Fruit fly (Drosophila melanogaster): ENCODE results near the gene CG31689.

The CG31689 gene

dm6 chr2L:2754437-2755322, 29.2 kb downstream of the CG31689 start (continued):
- no peak for TF ChIP-seq CG11695 (GFP tag; IDR thresholded peaks at IDR 0.05)
- TF ChIP-seq CG33213 (GFP tag; optimal IDR thresholded peaks at IDR 0.05): peak; percentile 64
- TF ChIP-seq sug (tag; optimal IDR thresholded peaks at IDR 0.05): peak; percentile 65
- TF ChIP-seq cato (GFP tag; optimal IDR thresholded peaks at IDR 0.05; ENCODE audit: borderline replicate concordance): peak; percentile 75
- TF ChIP-seq CG9817 (tag; optimal IDR thresholded peaks at IDR 0.05): peak; percentile 79
- TF ChIP-seq CG12299 (tag; optimal IDR thresholded peaks at IDR 0.05): peak; percentile 82
- no peak for TF ChIP-seq Tbp (GFP tag; optimal IDR thresholded peaks at IDR 0.05)
- peak; percentile 28 for TF ChIP-seq NC2β (GFP tag; optimal IDR thresholded peaks at IDR 0.05)
- peak; percentile 34 for TF ChIP-seq CG7745 (tag; optimal IDR thresholded peaks at IDR 0.05)
- TF ChIP-seq Rfx (GFP tag; IDR thresholded peaks at IDR 0.05): no peak
- TF ChIP-seq CG12104 (GFP tag; optimal IDR thresholded peaks at IDR 0.05): peak; percentile 80
- TF ChIP-seq mld (GFP tag; IDR thresholded peaks at IDR 0.05; ENCODE audit: partially characterized antibody): no peak
- no peak for TF ChIP-seq Sin3A (optimal IDR thresholded peaks at IDR 0.05)
- peak; percentile 14 for TF ChIP-seq maf-S (GFP tag; optimal IDR thresholded peaks at IDR 0.05)
- no peak for TF ChIP-seq tup (GFP tag; optimal IDR thresholded peaks at IDR 0.05)
- TF ChIP-seq zen (tag; optimal IDR thresholded peaks at IDR 0.05): peak; percentile 34
- TF ChIP-seq insv (GFP tag; optimal IDR thresholded peaks at IDR 0.05): peak in 1 of 2 experiments; percentile 18
- TF ChIP-seq vnd (GFP tag; IDR thresholded peaks at IDR 0.05; ENCODE audit: partially characterized antibody): no peak
- peak; percentile 80 for TF ChIP-seq en (GFP tag; optimal IDR thresholded peaks at IDR 0.05)
- TF ChIP-seq run (tag; optimal IDR thresholded peaks at IDR 0.05): peak; percentile 56
- peak; percentile 74 for TF ChIP-seq CG8359 (GFP tag; optimal IDR thresholded peaks at IDR 0.05; ENCODE audit: borderline replicate concordance)
- peak; percentile 88 for TF ChIP-seq fd64A (GFP tag; optimal IDR thresholded peaks at IDR 0.05)
- TF ChIP-seq hth (optimal IDR thresholded peaks at IDR 0.05): no peak
- TF ChIP-seq CG12744 (GFP tag; optimal IDR thresholded peaks at IDR 0.05): peak; percentile 40
- TF ChIP-seq Max (GFP tag; optimal IDR thresholded peaks at IDR 0.05): peak; percentile 49
- TF ChIP-seq CG15011 (GFP tag; optimal IDR thresholded peaks at IDR 0.05): peak; percentile 83
- TF ChIP-seq CG9437 (GFP tag; optimal IDR thresholded peaks at IDR 0.05): peak; percentile 83
- TF ChIP-seq CG18764 (GFP tag; optimal IDR thresholded peaks at IDR 0.05): peak; percentile 69
- peak; percentile 50 for TF ChIP-seq CG4854 (GFP tag; optimal IDR thresholded peaks at IDR 0.05)
- peak; percentile 69 for TF ChIP-seq HmgZ (tag; optimal IDR thresholded peaks at IDR 0.05)
- TF ChIP-seq CG10959 (GFP tag; IDR thresholded peaks at IDR 0.05): no peak
- TF ChIP-seq pnt (GFP tag; optimal IDR thresholded peaks at IDR 0.05): peak; percentile 56
- peak; percentile 1 for TF ChIP-seq gcm2 (GFP tag; optimal IDR thresholded peaks at IDR 0.05)
- TF ChIP-seq CG4424 (GFP tag; optimal IDR thresholded peaks at IDR 0.05): peak; percentile 79
- TF ChIP-seq NC2α (GFP tag; optimal IDR thresholded peaks at IDR 0.05): peak; percentile 65
- TF ChIP-seq Kr (GFP tag; optimal IDR thresholded peaks at IDR 0.05): no peak
- TF ChIP-seq C15 (GFP tag; IDR thresholded peaks at IDR 0.05): no peak
- peak; percentile 36 for TF ChIP-seq CG17186 (GFP tag; optimal IDR thresholded peaks at IDR 0.05)
- no peak for TF ChIP-seq CkIIα-i1 (GFP tag; IDR thresholded peaks at IDR 0.05)
- TF ChIP-seq Mes4 (GFP tag; optimal IDR thresholded peaks at IDR 0.05): peak; percentile 73
- TF ChIP-seq scrt (GFP tag; optimal IDR thresholded peaks at IDR 0.05): peak; percentile 76
- no peak for TF ChIP-seq rib (GFP tag; IDR thresholded peaks at IDR 0.05)
- no peak for TF ChIP-seq CG15073 (GFP tag; optimal IDR thresholded peaks at IDR 0.05)
- TF ChIP-seq CG2116 (GFP tag; optimal IDR thresholded peaks at IDR 0.05): peak; percentile 25
- TF ChIP-seq CG15514 (GFP tag; optimal IDR thresholded peaks at IDR 0.05): peak; percentile 75
- TF ChIP-seq CG3838 (GFP tag; optimal IDR thresholded peaks at IDR 0.05): no peak
- TF ChIP-seq CG6683 (GFP tag; optimal IDR thresholded peaks at IDR 0.05): peak; percentile 75
- TF ChIP-seq CG16815 (GFP tag; optimal IDR thresholded peaks at IDR 0.05): peak; percentile 41
- peak; percentile 89 for TF ChIP-seq wek (GFP tag; optimal IDR thresholded peaks at IDR 0.05)

Data from whole organism, embryonic.